Worm (Caenorhabditis elegans) whole organism, L1 larva: ENCODE data around the gene scd-1.

Experiments
- C04F5.9 ChIP-seq: sonication (generic microtip); optimal IDR thresholded peaks from 2 replicates; lab custom pipeline; 2016; ENCODE audit warnings: missing genetic modification characterization, missing compliant biosample characterization
- F16B12.6 ChIP-seq: fragments of 150-350 bp; optimal IDR thresholded peaks from 2 replicates; lab custom pipeline; 2014; ENCODE audit warnings: missing biosample characterization, missing genetic modification characterization
- Y116A8C.19 ChIP-seq: sonication (generic microtip); optimal IDR thresholded peaks from 2 replicates; lab custom pipeline; 2016; ENCODE audit warnings: missing compliant biosample characterization, missing genetic modification characterization, borderline replicate concordance
- aha-1 ChIP-seq: fragments of 150-350 bp; optimal IDR thresholded peaks from 2 replicates; lab custom pipeline; 2014; ENCODE audit warnings: missing biosample characterization, missing genetic modification characterization
- alr-1 ChIP-seq: fragments of 200-800 bp; sonication (Bioruptor generic); optimal IDR thresholded peaks from 2 replicates; lab custom pipeline; 2018; ENCODE audit warnings: borderline replicate concordance, mild to moderate bottlenecking, missing genetic modification characterization, missing compliant biosample characterization
- aly-2 ChIP-seq: fragments of 150-350 bp; optimal IDR thresholded peaks from 2 replicates; lab custom pipeline; 2014; ENCODE audit warnings: missing biosample characterization, missing genetic modification characterization
- ama-1 ChIP-seq: fragments of 150-350 bp; optimal IDR thresholded peaks from 2 replicates; lab custom pipeline; 2014
- ceh-82 ChIP-seq, 3 experiments: fragments of 150-350 bp in 1 of 3; sonication (generic microtip) in 2 of 3; optimal IDR thresholded peaks; 2 replicates each; lab custom pipeline; 2014 to 2017; ENCODE audit warnings: missing biosample characterization in 3 of 3, missing genetic modification characterization in 3 of 3
- ceh-88 ChIP-seq: fragments of 200-800 bp; sonication (Bioruptor generic); IDR thresholded peaks from 2 replicates; pipeline ENCODE4 v1.3.6; 2022; ENCODE audit warnings: missing genetic modification characterization, missing compliant biosample characterization
- ceh-90 ChIP-seq: sonication (generic microtip); optimal IDR thresholded peaks from 2 replicates; lab custom pipeline; 2016; ENCODE audit warnings: missing genetic modification characterization, missing compliant biosample characterization
- dsc-1 ChIP-seq: sonication (generic microtip); optimal IDR thresholded peaks from 2 replicates; lab custom pipeline; 2016; ENCODE audit warnings: mild to moderate bottlenecking, missing genetic modification characterization, missing compliant biosample characterization
- efl-1 ChIP-seq, 4 experiments: fragments of 150-350 bp; optimal IDR thresholded peaks in 3 of 4; peaks in 1 of 4; 1 replicate in 1 of 4; 2 replicates in 3 of 4; lab custom pipeline; 2014; ENCODE audit warnings: missing biosample characterization in 2 of 4, missing genetic modification characterization in 2 of 4, missing genetic modification reagents in 2 of 4
- egl-13 ChIP-seq: sonication (generic microtip); optimal IDR thresholded peaks from 2 replicates; lab custom pipeline; 2016; ENCODE audit warnings: missing genotype, missing genetic modification reagents, missing genetic modification characterization, missing compliant biosample characterization
- egl-27 ChIP-seq, 2 experiments: fragments of 150-350 bp in 1 of 2; sonication (generic microtip); optimal IDR thresholded peaks; 3 replicates each; lab custom pipeline; 2017 to 2018; ENCODE audit warnings: missing biosample characterization in 2 of 2, missing genetic modification characterization in 2 of 2, missing genetic modification reagents in 2 of 2
- elt-2 ChIP-seq: sonication (generic microtip); optimal IDR thresholded peaks from 2 replicates; lab custom pipeline; 2016; ENCODE audit warnings: missing genetic modification characterization, mild to moderate bottlenecking, inconsistent platforms, missing compliant biosample characterization, missing genetic modification reagents
- elt-3 ChIP-seq, 6 experiments: fragments of 150-350 bp in 1 of 6; sonication (generic microtip); optimal IDR thresholded peaks; 2 replicates each; lab custom pipeline; 2017 to 2018; ENCODE audit warnings: missing biosample characterization in 6 of 6, missing genetic modification characterization in 6 of 6, inconsistent platforms in 1 of 6
- fkh-10 ChIP-seq: sonication (generic microtip); optimal IDR thresholded peaks from 2 replicates; lab custom pipeline; 2017; ENCODE audit warnings: missing biosample characterization, missing genetic modification reagents, missing genetic modification characterization
- fkh-4 ChIP-seq: sonication (generic microtip); optimal IDR thresholded peaks from 2 replicates; lab custom pipeline; 2016; ENCODE audit warnings: missing compliant biosample characterization, missing genetic modification characterization, borderline replicate concordance
- fkh-8 ChIP-seq: sonication (generic microtip); optimal IDR thresholded peaks from 2 replicates; lab custom pipeline; 2016; ENCODE audit warnings: mild to moderate bottlenecking, missing genetic modification characterization, missing compliant biosample characterization
- grh-1 ChIP-seq: fragments of 200-800 bp; sonication (Bioruptor generic); IDR thresholded peaks from 2 replicates; pipeline ENCODE4 v1.3.6; 2022; ENCODE audit warnings: missing genetic modification reagents, missing genetic modification characterization, missing compliant biosample characterization
- hlh-17 ChIP-seq: fragments of 200-800 bp; sonication (Bioruptor generic); optimal IDR thresholded peaks from 2 replicates; lab custom pipeline; 2018; ENCODE audit warnings: missing genetic modification characterization, mild to moderate bottlenecking, missing compliant biosample characterization, moderate library complexity, borderline replicate concordance
- irx-1 ChIP-seq: sonication (generic microtip); optimal IDR thresholded peaks from 2 replicates; lab custom pipeline; 2016; ENCODE audit warnings: missing genetic modification characterization, missing compliant biosample characterization
- lin-13 ChIP-seq: fragments of 150-350 bp; optimal IDR thresholded peaks from 2 replicates; lab custom pipeline; 2014; ENCODE audit warnings: missing biosample characterization, missing genetic modification reagents, missing genetic modification characterization
- lin-15B ChIP-seq: fragments of 150-350 bp; sonication (generic microtip); optimal IDR thresholded peaks from 3 replicates; lab custom pipeline; 2014; ENCODE audit warnings: missing biosample characterization, missing genetic modification characterization
- lin-35 ChIP-seq, 2 experiments: fragments of 150-350 bp; optimal IDR thresholded peaks; 2 replicates each; lab custom pipeline; 2014; ENCODE audit warnings: missing biosample characterization in 2 of 2, missing genetic modification characterization in 2 of 2, missing genetic modification reagents in 2 of 2
- lir-3 ChIP-seq: sonication (generic microtip); optimal IDR thresholded peaks from 2 replicates; lab custom pipeline; 2016; ENCODE audit warnings: mild to moderate bottlenecking, missing genetic modification characterization, moderate library complexity, missing compliant biosample characterization; ENCODE audit not compliant: poor library complexity
- lsy-2 ChIP-seq, 2 experiments: fragments of 150-350 bp; optimal IDR thresholded peaks; 2 replicates each; lab custom pipeline; 2014; ENCODE audit warnings: missing biosample characterization in 2 of 2, missing genetic modification characterization in 2 of 2
- mab-9 ChIP-seq: fragments of 200-800 bp; sonication (Bioruptor generic); IDR thresholded peaks from 2 replicates; pipeline ENCODE4 v1.3.6; 2022; ENCODE audit warnings: missing genetic modification reagents, missing genetic modification characterization, missing compliant biosample characterization
- mdl-1 ChIP-seq, 2 experiments: fragments of 150-350 bp; optimal IDR thresholded peaks; 2 replicates each; lab custom pipeline; 2014 to 2017; ENCODE audit warnings: missing biosample characterization in 2 of 2, missing genetic modification characterization in 2 of 2, inconsistent platforms in 1 of 2
- mep-1 ChIP-seq: fragments of 150-350 bp; optimal IDR thresholded peaks from 2 replicates; lab custom pipeline; 2014; ENCODE audit warnings: missing biosample characterization, missing genetic modification characterization
- nhr-12 ChIP-seq: sonication (generic microtip); optimal IDR thresholded peaks from 2 replicates; lab custom pipeline; 2017; ENCODE audit warnings: missing biosample characterization, missing genetic modification characterization
- nhr-20 ChIP-seq: sonication (generic microtip); optimal IDR thresholded peaks from 2 replicates; lab custom pipeline; 2016; ENCODE audit warnings: mild to moderate bottlenecking, missing genetic modification characterization, missing compliant biosample characterization
- nhr-76 ChIP-seq: sonication (generic microtip); optimal IDR thresholded peaks from 2 replicates; lab custom pipeline; 2017; ENCODE audit warnings: missing biosample characterization, missing genetic modification characterization
- nhr-77 ChIP-seq: fragments of 150-350 bp; optimal IDR thresholded peaks from 2 replicates; lab custom pipeline; 2014; ENCODE audit warnings: missing biosample characterization, missing genetic modification characterization
- nhr-84 ChIP-seq: sonication (generic microtip); optimal IDR thresholded peaks from 2 replicates; lab custom pipeline; 2017; ENCODE audit warnings: missing biosample characterization, missing genetic modification characterization
- nhr-85 ChIP-seq: sonication (generic microtip); peaks from one replicate; lab custom pipeline; 2016; ENCODE audit warnings: missing genetic modification characterization, inconsistent platforms, missing compliant biosample characterization
- nhr-90 ChIP-seq: sonication (generic microtip); optimal IDR thresholded peaks from 2 replicates; lab custom pipeline; 2016; ENCODE audit warnings: mild to moderate bottlenecking, missing genetic modification characterization, missing compliant biosample characterization; ENCODE audit not compliant: poor library complexity
- pag-3 ChIP-seq: sonication (generic microtip); optimal IDR thresholded peaks from 2 replicates; lab custom pipeline; 2017; ENCODE audit warnings: missing genetic modification characterization, mild to moderate bottlenecking, missing compliant biosample characterization, antibody characterized with exemption, borderline replicate concordance; ENCODE audit not compliant: insufficient read depth
- snpc-4 ChIP-seq: fragments of 150-350 bp; optimal IDR thresholded peaks from 2 replicates; lab custom pipeline; 2014; ENCODE audit warnings: missing biosample characterization, missing genetic modification characterization
- sox-4 ChIP-seq: sonication (generic microtip); optimal IDR thresholded peaks from 2 replicates; lab custom pipeline; 2016; ENCODE audit warnings: missing genetic modification characterization, missing compliant biosample characterization
- sptf-1 ChIP-seq: fragments of 150-350 bp; optimal IDR thresholded peaks from 2 replicates; lab custom pipeline; 2014; ENCODE audit warnings: missing biosample characterization, missing genetic modification characterization
- swsn-7 ChIP-seq: sonication (generic microtip); optimal IDR thresholded peaks from 2 replicates; lab custom pipeline; 2016; ENCODE audit warnings: missing genetic modification characterization, missing compliant biosample characterization
- unc-130 ChIP-seq: fragments of 150-350 bp; optimal IDR thresholded peaks from 2 replicates; lab custom pipeline; 2017; ENCODE audit warnings: missing biosample characterization, missing genetic modification characterization, inconsistent platforms
- unc-86 ChIP-seq: sonication (generic microtip); optimal IDR thresholded peaks from 2 replicates; lab custom pipeline; 2016; ENCODE audit warnings: missing genetic modification characterization, missing compliant biosample characterization
- xbp-1 ChIP-seq: sonication (generic microtip); optimal IDR thresholded peaks from 2 replicates; lab custom pipeline; 2016; ENCODE audit warnings: missing genetic modification characterization, missing compliant biosample characterization
- zag-1 ChIP-seq: fragments of 150-350 bp; optimal IDR thresholded peaks from 2 replicates; lab custom pipeline; 2014; ENCODE audit warnings: missing biosample characterization, missing genetic modification characterization
- zip-4 ChIP-seq: fragments of 200-800 bp; sonication (Bioruptor generic); optimal IDR thresholded peaks from 2 replicates; lab custom pipeline; 2018; ENCODE audit warnings: mild to moderate bottlenecking, missing genetic modification characterization, moderate library complexity, missing compliant biosample characterization
- ztf-4 ChIP-seq: fragments of 150-350 bp; optimal IDR thresholded peaks from 2 replicates; lab custom pipeline; 2014; ENCODE audit warnings: missing biosample characterization, missing genetic modification characterization

Gene scd-1

DNA sequence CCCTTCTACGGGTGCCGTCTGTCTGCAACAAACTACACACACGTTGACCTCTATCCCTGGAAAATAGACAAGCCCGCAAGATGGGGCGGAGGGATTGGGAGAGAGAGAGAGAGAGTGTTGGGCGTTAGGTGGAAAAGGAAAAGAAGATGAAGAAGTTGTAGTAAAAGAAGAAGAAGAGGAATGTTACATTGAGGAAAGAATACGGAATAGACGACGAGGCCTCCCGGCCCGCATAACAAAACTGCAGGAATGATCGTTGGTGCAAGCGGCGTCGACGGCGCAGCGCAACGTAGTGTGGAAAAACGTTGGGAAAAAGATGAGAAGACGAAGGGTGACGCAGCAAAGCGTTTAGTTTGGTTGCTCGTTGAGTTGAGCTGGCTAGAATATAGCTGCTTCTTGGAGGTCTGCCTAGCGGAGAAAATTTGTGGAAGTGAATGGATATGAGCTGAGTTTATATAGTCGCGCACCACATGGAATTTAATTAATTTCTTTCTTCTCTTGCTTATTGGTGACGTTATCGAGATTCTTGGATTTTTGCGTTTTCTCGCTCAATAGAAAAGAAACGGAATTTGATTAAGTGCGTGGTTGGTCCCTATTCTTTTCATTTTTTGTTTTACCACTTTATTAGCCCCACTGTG lies 15.3 kb downstream of the scd-1 start (continued):
- 0 out of 2 replicates have a peak, but pooled peaks have one; percentile 5 for TF ChIP-seq grh-1 (GFP tag; lab: Robert Waterston, UW)
- peak; percentile 78 for TF ChIP-seq ztf-4 (tag; lab: Kevin White, UChicago)
- TF ChIP-seq elt-3 (tag; optimal IDR thresholded peaks at IDR 0.05; lab: Kevin White, UChicago), result peak in 3 of 6 experiments; percentile 3 to 46 (median 42)
- TF ChIP-seq ceh-82 (tag; optimal IDR thresholded peaks at IDR 0.05; lab: Kevin White, UChicago), result peak; percentile 23 to 71 (median 57)

DNA sequence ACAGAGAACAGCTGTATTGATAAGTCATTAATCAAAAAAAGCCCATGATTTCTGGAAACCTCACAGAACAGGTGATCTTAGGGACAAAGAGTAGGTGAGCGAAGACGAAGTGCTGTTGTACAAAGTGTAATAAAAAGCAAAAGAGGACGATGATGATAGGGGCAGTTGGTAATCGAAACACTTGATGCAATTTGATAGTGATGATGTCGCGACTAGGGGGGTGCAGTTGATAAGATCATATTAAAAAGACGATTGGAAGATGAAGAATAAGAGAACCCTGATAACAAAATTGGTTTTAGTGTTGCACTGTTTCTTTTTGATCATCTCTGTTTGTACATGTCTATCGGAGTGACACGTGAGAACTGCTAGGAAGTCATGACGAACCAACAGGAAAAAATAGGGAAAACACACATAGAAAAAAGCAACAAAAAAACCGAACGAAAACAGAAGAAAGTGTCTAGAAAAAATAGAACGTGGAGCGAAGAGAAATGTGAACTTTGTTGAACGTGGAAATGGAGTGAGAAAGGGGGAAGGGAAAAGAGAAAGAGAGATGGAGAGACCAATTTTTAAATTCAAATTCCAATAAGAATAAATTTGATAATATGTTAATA lies 16.1 kb downstream of the scd-1 start:
- TF ChIP-seq nhr-12 (no peak), nhr-90 (peak; percentile 76), irx-1 (tag; lab: Kevin White, UChicago) (no peak), lin-35 (GFP tag; optimal IDR thresholded peaks at IDR 0.05; lab: Kevin White, UChicago) (peak in 1 of 2 experiments; percentile 67), ama-1 (lab: Kevin White, UChicago) (no peak), egl-13 (tag; lab: Kevin White, UChicago) (no peak), zag-1 (tag; lab: Kevin White, UChicago) (no peak), ceh-88 (GFP tag; lab: Robert Waterston, UW) (peak; percentile 23; the same call in 1 of the 2 replicates), lin-13 (GFP tag; lab: Kevin White, UChicago) (no peak), efl-1 (optimal IDR thresholded peaks at IDR 0.05; lab: Kevin White, UChicago) (peak in 1 of 2 experiments; percentile 14), efl-1 (GFP tag; optimal IDR thresholded peaks at IDR 0.05 in 1 of 2; lab: Kevin White, UChicago) (no peak), nhr-77 (tag; lab: Kevin White, UChicago) (no peak), elt-3 (tag; optimal IDR thresholded peaks at IDR 0.05; lab: Kevin White, UChicago) (peak; percentile 38 to 89 (median 84)), fkh-10 (GFP tag; lab: Kevin White, UChicago) (no peak), zip-4 (GFP tag; lab: Kevin White, UChicago) (no peak), lin-15B (tag; lab: Kevin White, UChicago) (no peak), lsy-2 (tag; optimal IDR thresholded peaks at IDR 0.05; lab: Kevin White, UChicago) (peak; percentile 50 to 64), mep-1 (tag; lab: Kevin White, UChicago) (peak; percentile 44), snpc-4 (tag; lab: Kevin White, UChicago) (no peak), lir-3 (tag; lab: Kevin White, UChicago) (peak; percentile 43), nhr-84 (tag; lab: Kevin White, UChicago) (no peak), xbp-1 (tag; lab: Kevin White, UChicago) (peak; percentile 36), mdl-1 (tag; optimal IDR thresholded peaks at IDR 0.05; lab: Kevin White, UChicago) (peak in 1 of 2 experiments; percentile 54), alr-1 (no peak), elt-2 (peak; percentile 96), nhr-20 (tag; lab: Kevin White, UChicago) (peak; percentile 93), fkh-4 (tag; lab: Kevin White, UChicago) (no peak), egl-27 (tag; optimal IDR thresholded peaks at IDR 0.05; lab: Kevin White, UChicago) (no peak), mab-9 (GFP tag; lab: Robert Waterston, UW) (no peak), nhr-85 (tag; lab: Kevin White, UChicago) (peak; percentile 81), dsc-1 (no peak), sptf-1 (tag; lab: Kevin White, UChicago) (no peak), aly-2 (no peak), Y116A8C.19 (tag; lab: Kevin White, UChicago) (no peak), nhr-76 (tag; lab: Kevin White, UChicago) (no peak), ztf-4 (tag; lab: Kevin White, UChicago) (peak; percentile 52), ceh-90 (tag; lab: Kevin White, UChicago) (no peak), unc-130 (tag; lab: Kevin White, UChicago) (peak; percentile 73), C04F5.9 (tag; lab: Kevin White, UChicago) (peak; percentile 27), aha-1 (tag; lab: Kevin White, UChicago) (no peak), sox-4 (tag; lab: Kevin White, UChicago) (peak; percentile 31), fkh-8 (tag; lab: Kevin White, UChicago) (no peak), pag-3 (tag; lab: Kevin White, UChicago) (peak; percentile 34), swsn-7 (peak; percentile 42), hlh-17 (GFP tag; lab: Kevin White, UChicago) (no peak), unc-86 (no peak), F16B12.6 (tag; lab: Kevin White, UChicago) (no peak)
